Worm (Caenorhabditis elegans): ENCODE results near the gene gsp-2.

Gene gsp-2

ce11 chrIII:7367012-7367760 is 30.8 kb downstream of the gsp-2 start, which contains the start of the genes T20B12.5 and T20B12.4:
Gene T20B12.5, minus strand, starts transcription at chrIII:7367112.
Gene T20B12.4, plus strand, starts transcription at chrIII:7367710.
- TF ChIP-seq zim-3 (tag; optimal IDR thresholded peaks at IDR 0.05), result no peak
- TF ChIP-seq F55B11.4 (tag; optimal IDR thresholded peaks at IDR 0.05; ENCODE audit: borderline replicate concordance, insufficient read depth), result no peak
- no peak for TF ChIP-seq F10E7.11 (tag; optimal IDR thresholded peaks at IDR 0.05)
- TF ChIP-seq ceh-79 (tag; optimal IDR thresholded peaks at IDR 0.05), result no peak
- TF ChIP-seq Y56A3A.18 (GFP tag; IDR thresholded peaks at IDR 0.05), result no peak
- TF ChIP-seq tlf-1 (GFP tag; optimal IDR thresholded peaks at IDR 0.05), result no peak

DNA sequence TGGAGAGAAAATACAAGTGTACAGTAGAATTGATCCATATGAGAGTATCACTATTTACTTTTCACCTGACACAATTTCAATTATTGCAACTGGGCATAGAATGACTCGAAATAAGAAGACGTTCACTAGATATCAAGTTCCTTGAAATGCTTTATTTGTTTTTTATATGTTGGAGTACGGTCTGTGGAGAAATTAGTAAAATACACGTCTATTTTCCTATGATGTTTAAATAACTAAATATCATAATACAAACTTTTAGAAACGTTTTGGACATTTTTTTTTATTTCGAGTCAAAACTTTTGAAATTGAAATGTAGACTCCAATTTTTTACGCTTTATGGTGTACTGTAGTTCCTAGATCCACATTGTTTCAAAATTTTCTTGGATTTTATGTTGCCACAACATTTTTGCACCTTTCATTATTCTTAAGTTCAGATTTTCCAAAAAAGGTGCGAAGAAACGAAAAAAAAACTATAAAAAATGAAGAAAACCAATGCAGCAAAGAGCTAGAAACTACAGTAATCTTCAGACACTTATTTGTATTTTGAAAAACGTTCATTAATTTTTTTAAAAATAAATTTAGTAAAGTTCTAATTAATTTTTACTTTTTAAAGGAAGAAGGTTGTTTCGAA is 33.1 kb downstream of the gsp-2 start:
- TF ChIP-seq ceh-40 (GFP tag; IDR thresholded peaks at IDR 0.05) (0 out of 2 replicates have a peak, but pooled peaks have one; percentile 9), F39B2.1 (GFP tag; IDR thresholded peaks at IDR 0.05) (no peak), efl-1 (GFP tag; optimal IDR thresholded peaks at IDR 0.05) (no peak), egl-44 (GFP tag; IDR thresholded peaks at IDR 0.05) (no peak), chd-7 (tag; optimal IDR thresholded peaks at IDR 0.05) (peak; percentile 39), sea-2 (GFP tag; IDR thresholded peaks at IDR 0.05) (no peak), pbrm-1 (GFP tag; IDR thresholded peaks at IDR 0.05) (0 out of 2 replicates have a peak, but pooled peaks have one; percentile 36), rpc-1 (optimal IDR thresholded peaks at IDR 0.05) (no peak), rpc-1 (tag; optimal IDR thresholded peaks at IDR 0.05) (no peak), madf-3 (GFP tag; IDR thresholded peaks at IDR 0.05) (no peak), ceh-58 (GFP tag; IDR thresholded peaks at IDR 0.05) (no peak), Y95B8A.8 (GFP tag; IDR thresholded peaks at IDR 0.05) (0 out of 2 replicates have a peak, but pooled peaks have one; percentile 11), rec-8 (tag; optimal IDR thresholded peaks at IDR 0.05) (no peak), hmg-1.2 (GFP tag; IDR thresholded peaks at IDR 0.05) (no peak), atf-7 (tag; optimal IDR thresholded peaks at IDR 0.05) (no peak), somi-1 (GFP tag; optimal IDR thresholded peaks at IDR 0.05) (peak; percentile 34), F10E7.11 (tag; optimal IDR thresholded peaks at IDR 0.05) (no peak), Y56A3A.18 (GFP tag; IDR thresholded peaks at IDR 0.05) (0 out of 2 replicates have a peak, but pooled peaks have one; percentile 47), F57A8.1 (GFP tag; optimal IDR thresholded peaks at IDR 0.05) (no peak), T26A5.8 (tag; optimal IDR thresholded peaks at IDR 0.05) (peak; percentile 21), ama-1 (optimal IDR thresholded peaks at IDR 0.05) (peak; percentile 41), ama-1 (GFP tag; optimal IDR thresholded peaks at IDR 0.05) (no peak), bed-2 (GFP tag; IDR thresholded peaks at IDR 0.05) (no peak), mel-28 (tag; optimal IDR thresholded peaks at IDR 0.05; ENCODE audit: borderline replicate concordance) (no peak), akir-1 (GFP tag; optimal IDR thresholded peaks at IDR 0.05) (no peak), lin-40 (tag; optimal IDR thresholded peaks at IDR 0.05) (peak; percentile 48), tbx-9 (tag; optimal IDR thresholded peaks at IDR 0.05; ENCODE audit: borderline replicate concordance) (no peak), lin-26 (GFP tag; IDR thresholded peaks at IDR 0.05) (peak; percentile 14; the same call in 1 of the 2 replicates), snpc-1.1 (tag; optimal IDR thresholded peaks at IDR 0.05; ENCODE audit: insufficient read depth) (no peak), nhr-179 (tag; optimal IDR thresholded peaks at IDR 0.05) (no peak), repo-1 (tag; optimal IDR thresholded peaks at IDR 0.05) (peak; percentile 76), cebp-1 (GFP tag; IDR thresholded peaks at IDR 0.05) (no peak), cebp-1 (tag; optimal IDR thresholded peaks at IDR 0.05) (peak; percentile 43), snpc-1.3 (tag; optimal IDR thresholded peaks at IDR 0.05; ENCODE audit: insufficient read depth) (no peak), hmg-20 (GFP tag; IDR thresholded peaks at IDR 0.05) (no peak), nfyb-1 (GFP tag; IDR thresholded peaks at IDR 0.05) (no peak), F23B12.7 (tag; optimal IDR thresholded peaks at IDR 0.05; ENCODE audit: insufficient read depth) (no peak), cebp-2 (GFP tag; IDR thresholded peaks at IDR 0.05) (no peak), C17E4.6 (GFP tag; IDR thresholded peaks at IDR 0.05) (no peak), B0336.3 (GFP tag; IDR thresholded peaks at IDR 0.05) (0 out of 2 replicates have a peak, but pooled peaks have one; percentile 13), F33H1.4 (GFP tag; IDR thresholded peaks at IDR 0.05) (no peak)
